Fruit fly (Drosophila melanogaster) whole organism, embryonic: Measurements from ENCODE around the gene Drsl4.
A peak's percentile ranks its signal among the peaks of the same experiment; 100 is the strongest.

Experiments
- Blimp-1 ChIP-seq: fragments of 200-800 bp; sonication (Bioruptor generic); optimal IDR thresholded peaks from 3 replicates; lab custom pipeline; 2018; ENCODE audit warnings: missing biosample characterization, missing genetic modification characterization, mild to moderate bottlenecking, moderate library complexity, missing genetic modification reagents
- CG10321 ChIP-seq: fragments of 200-800 bp; sonication (Bioruptor generic); IDR thresholded peaks from 2 replicates; pipeline ENCODE4 v1.3.6; 2022; ENCODE audit warnings: missing biosample characterization, missing genetic modification characterization
- CG10654 ChIP-seq: fragments of 200-800 bp; sonication (Bioruptor generic); optimal IDR thresholded peaks from 2 replicates; lab custom pipeline; 2016; ENCODE audit warnings: missing biosample characterization, missing genetic modification characterization
- CG11456 ChIP-seq: fragments of 200-800 bp; sonication (Bioruptor generic); IDR thresholded peaks from 3 replicates; pipeline ENCODE4 v1.3.6; 2022; ENCODE audit warnings: missing biosample characterization, missing genetic modification characterization
- CG13296 ChIP-seq: fragments of 200-800 bp; sonication (Bioruptor generic); optimal IDR thresholded peaks from 3 replicates; lab custom pipeline; 2018; ENCODE audit warnings: missing biosample characterization, mild to moderate bottlenecking, missing genetic modification characterization
- CG15269 ChIP-seq: fragments of 200-800 bp; sonication (Bioruptor generic); optimal IDR thresholded peaks from 2 replicates; lab custom pipeline; 2018; ENCODE audit warnings: missing biosample characterization, mild to moderate bottlenecking, missing genetic modification characterization, moderate library complexity
- CG15601 ChIP-seq: fragments of 200-800 bp; sonication (Bioruptor generic); optimal IDR thresholded peaks from 3 replicates; lab custom pipeline; 2019; ENCODE audit warnings: missing biosample characterization, mild to moderate bottlenecking, missing genetic modification characterization, moderate library complexity
- CG16813 ChIP-seq: fragments of 200-800 bp; sonication (Bioruptor generic); IDR thresholded peaks from 3 replicates; pipeline ENCODE4 v1.3.6; 2022; ENCODE audit warnings: missing biosample characterization, missing genetic modification characterization; ENCODE audit not compliant: partially characterized antibody
- CG17359 ChIP-seq: fragments of 200-800 bp; sonication (Bioruptor generic); optimal IDR thresholded peaks from 3 replicates; lab custom pipeline; 2018; ENCODE audit warnings: missing biosample characterization, mild to moderate bottlenecking, missing genetic modification characterization, moderate library complexity
- CG17385 ChIP-seq: fragments of 200-800 bp; sonication (Bioruptor generic); optimal IDR thresholded peaks from 3 replicates; lab custom pipeline; 2018; ENCODE audit warnings: missing biosample characterization, mild to moderate bottlenecking, missing genetic modification characterization
- CG18011 ChIP-seq: fragments of 200-800 bp; sonication (Bioruptor generic); optimal IDR thresholded peaks from 2 replicates; lab custom pipeline; 2017; ENCODE audit warnings: missing biosample characterization, missing genetic modification characterization, mild to moderate bottlenecking, moderate library complexity, missing genotype
- CG18476 ChIP-seq: fragments of 200-800 bp; sonication (Bioruptor generic); optimal IDR thresholded peaks from 2 replicates; lab custom pipeline; 2016; ENCODE audit warnings: missing biosample characterization, mild to moderate bottlenecking, missing genetic modification characterization
- CG30403 ChIP-seq: fragments of 200-800 bp; sonication (Bioruptor generic); optimal IDR thresholded peaks from 3 replicates; lab custom pipeline; 2016; ENCODE audit warnings: missing biosample characterization, missing genetic modification characterization
- CG6791 ChIP-seq: fragments of 200-800 bp; sonication (Bioruptor generic); IDR thresholded peaks from 3 replicates; pipeline ENCODE4 v1.3.6; 2022; ENCODE audit warnings: missing biosample characterization, missing genetic modification characterization; ENCODE audit not compliant: partially characterized antibody
- CG7928 ChIP-seq: fragments of 200-800 bp; sonication (Bioruptor generic); optimal IDR thresholded peaks from 2 replicates; lab custom pipeline; 2017; ENCODE audit warnings: missing biosample characterization, mild to moderate bottlenecking, missing genetic modification characterization
- CG8478 ChIP-seq: fragments of >200 bp; optimal IDR thresholded peaks from 2 replicates; lab custom pipeline; 2018
- CG9932 ChIP-seq: fragments of 200-800 bp; sonication (Bioruptor generic); IDR thresholded peaks from 2 replicates; pipeline ENCODE4 v1.3.6; 2022; ENCODE audit warnings: missing biosample characterization, missing genetic modification characterization
- CoRest ChIP-seq: fragments of 200-800 bp; sonication (Bioruptor generic); optimal IDR thresholded peaks from 3 replicates; lab custom pipeline; 2018; ENCODE audit warnings: missing biosample characterization, mild to moderate bottlenecking, missing genetic modification characterization, moderate library complexity
- Dip2 ChIP-seq: fragments of 200-800 bp; sonication (Bioruptor generic); IDR thresholded peaks from 2 replicates; pipeline ENCODE4 v1.3.6; 2022; ENCODE audit warnings: missing biosample characterization, missing genetic modification characterization
- Fer3 ChIP-seq: fragments of 200-800 bp; sonication (Bioruptor generic); optimal IDR thresholded peaks from 2 replicates; lab custom pipeline; 2018; ENCODE audit warnings: missing biosample characterization, mild to moderate bottlenecking, missing genetic modification characterization, moderate library complexity
- HHEX ChIP-seq: fragments of 200-800 bp; sonication (Bioruptor generic); optimal IDR thresholded peaks from 3 replicates; lab custom pipeline; 2017; ENCODE audit warnings: missing biosample characterization, mild to moderate bottlenecking, missing genetic modification characterization, missing genetic modification reagents
- HmgD ChIP-seq: fragments of 200-800 bp; sonication (Bioruptor generic); optimal IDR thresholded peaks from 3 replicates; lab custom pipeline; 2016; ENCODE audit warnings: missing biosample characterization, missing genetic modification characterization
- MBD-R2 ChIP-seq: fragments of 200-800 bp; sonication (Bioruptor generic); IDR thresholded peaks from 2 replicates; pipeline ENCODE4 v1.3.6; 2022; ENCODE audit warnings: missing biosample characterization, missing genetic modification characterization
- Med ChIP-seq: fragments of 200-800 bp; sonication (Bioruptor generic); peaks from one replicate; lab custom pipeline; 2016; ENCODE audit warnings: missing biosample characterization, missing genetic modification characterization, mild to moderate bottlenecking, inconsistent platforms, moderate library complexity
- Mes4 ChIP-seq: fragments of 200-800 bp; sonication (Bioruptor generic); optimal IDR thresholded peaks from 2 replicates; lab custom pipeline; 2016; ENCODE audit warnings: missing biosample characterization, missing genetic modification characterization
- Pdp1 ChIP-seq, 2 experiments: fragments of 200-800 bp; sonication (Bioruptor generic); optimal IDR thresholded peaks; 3 replicates each; lab custom pipeline; 2016; ENCODE audit warnings: missing biosample characterization in 2 of 2, missing genetic modification characterization in 2 of 2, mild to moderate bottlenecking in 1 of 2, moderate library complexity in 1 of 2
- Rfx ChIP-seq: fragments of 200-800 bp; sonication (Bioruptor generic); IDR thresholded peaks from 2 replicates; pipeline ENCODE4 v1.3.6; 2022; ENCODE audit warnings: missing biosample characterization, missing genetic modification characterization
- Rx ChIP-seq: fragments of 200-800 bp; sonication (Bioruptor generic); IDR thresholded peaks from 2 replicates; pipeline ENCODE4 v1.3.6; 2022; ENCODE audit warnings: missing biosample characterization, missing genetic modification characterization
- Side ChIP-seq: fragments of 200-800 bp; sonication (Bioruptor generic); optimal IDR thresholded peaks from 2 replicates; lab custom pipeline; 2016; ENCODE audit warnings: missing biosample characterization, missing genetic modification characterization
- Trl ChIP-seq, 3 experiments: fragments of >200 bp in 2 of 3; fragments of 200-800 bp in 1 of 3; sonication (Bioruptor generic) in 1 of 3; optimal IDR thresholded peaks; 2 replicates in 1 of 3; 3 replicates in 2 of 3; lab custom pipeline; 2016 to 2017; ENCODE audit warnings: missing biosample characterization in 1 of 3, missing genetic modification characterization in 1 of 3
- Xrp1 ChIP-seq: fragments of 200-800 bp; sonication (Bioruptor generic); IDR thresholded peaks from 2 replicates; pipeline ENCODE4 v1.3.6; 2022; ENCODE audit warnings: missing biosample characterization, missing genetic modification characterization
- az2 ChIP-seq: fragments of 200-800 bp; sonication (Bioruptor generic); optimal IDR thresholded peaks from 3 replicates; lab custom pipeline; 2016; ENCODE audit warnings: missing biosample characterization, missing genetic modification characterization
- ci ChIP-seq: fragments of 200-800 bp; sonication (Bioruptor generic); IDR thresholded peaks from 3 replicates; pipeline ENCODE4 v1.3.6; 2022; ENCODE audit warnings: missing biosample characterization, missing genetic modification characterization
- ewg ChIP-seq: fragments of 200-800 bp; sonication (Bioruptor generic); optimal IDR thresholded peaks from 3 replicates; lab custom pipeline; 2017; ENCODE audit warnings: mild to moderate bottlenecking, missing biosample characterization, missing genetic modification reagents, missing genetic modification characterization
- exex ChIP-seq: fragments of 200-800 bp; sonication (Bioruptor generic); optimal IDR thresholded peaks from 4 replicates; lab custom pipeline; 2018; ENCODE audit warnings: missing biosample characterization, mild to moderate bottlenecking, missing genetic modification characterization, moderate library complexity
- ftz-f1 ChIP-seq: fragments of 200-800 bp; sonication (Bioruptor generic); optimal IDR thresholded peaks from 2 replicates; lab custom pipeline; 2016; ENCODE audit warnings: missing biosample characterization, missing genetic modification characterization
- ham ChIP-seq: fragments of 200-800 bp; sonication (Bioruptor generic); IDR thresholded peaks from 2 replicates; pipeline ENCODE4 v1.3.6; 2022; ENCODE audit warnings: missing biosample characterization, missing genetic modification characterization
- hkb ChIP-seq, 2 experiments: fragments of 200-800 bp in 1 of 2; fragments of >200 bp in 1 of 2; sonication (Bioruptor generic) in 1 of 2; IDR thresholded peaks in 1 of 2; optimal IDR thresholded peaks in 1 of 2; 2 replicates each; pipeline versions ENCODE4 v1.3.6 to Lab custom; 2017 to 2022; ENCODE audit warnings: missing biosample characterization in 1 of 2, missing genetic modification characterization in 1 of 2
- jumu ChIP-seq: fragments of 200-800 bp; sonication (Bioruptor generic); optimal IDR thresholded peaks from 3 replicates; lab custom pipeline; 2016; ENCODE audit warnings: missing biosample characterization, missing genetic modification characterization
- klu ChIP-seq: fragments of 200-800 bp; sonication (Bioruptor generic); IDR thresholded peaks from 2 replicates; pipeline ENCODE4 v1.3.6; 2022; ENCODE audit warnings: missing biosample characterization, missing genetic modification characterization
- knrl ChIP-seq: fragments of 200-800 bp; sonication (Bioruptor generic); IDR thresholded peaks from 3 replicates; pipeline ENCODE4 v1.3.6; 2022; ENCODE audit warnings: missing biosample characterization, missing genetic modification characterization; ENCODE audit not compliant: partially characterized antibody
- p53 ChIP-seq: fragments of 200-800 bp; sonication (Bioruptor generic); optimal IDR thresholded peaks from 2 replicates; lab custom pipeline; 2016; ENCODE audit warnings: missing biosample characterization, missing genetic modification characterization
- pnt ChIP-seq: fragments of 200-800 bp; sonication (Bioruptor generic); optimal IDR thresholded peaks from 3 replicates; lab custom pipeline; 2016; ENCODE audit warnings: missing biosample characterization, missing genetic modification characterization
- prd ChIP-seq, 3 experiments: fragments of >200 bp in 2 of 3; fragments of 200-800 bp in 1 of 3; sonication (Bioruptor generic) in 1 of 3; optimal IDR thresholded peaks in 2 of 3; IDR thresholded peaks in 1 of 3; 2 replicates in 2 of 3; 3 replicates in 1 of 3; pipeline versions ENCODE4 v1.3.6 to Lab custom; 2017 to 2022; ENCODE audit warnings: missing biosample characterization in 1 of 3, missing genetic modification characterization in 1 of 3
- trem ChIP-seq: fragments of 200-800 bp; optimal IDR thresholded peaks from 3 replicates; lab custom pipeline; 2019; ENCODE audit warnings: missing biosample characterization, mild to moderate bottlenecking, missing genetic modification characterization, moderate library complexity
- tx ChIP-seq: fragments of 200-800 bp; sonication (Bioruptor generic); optimal IDR thresholded peaks from 2 replicates; lab custom pipeline; 2016; ENCODE audit warnings: missing biosample characterization, missing genetic modification characterization

Drsl4 gene

dm6 chr3L:3325925-3326903, 10.8 kb downstream of the Drsl4 start, which contains the start of gene Gtpx (continued):
- TF ChIP-seq prd (optimal IDR thresholded peaks at IDR 0.05; lab: Kevin White, UChicago) (no peak), prd (GFP tag; IDR thresholded peaks at IDR 0.05; lab: Robert Waterston, UW) (peak; percentile 50; the same call in 1 of the 3 replicates), CG15269 (tag; lab: Kevin White, UChicago) (peak; percentile 26), CG16813 (no peak), ham (GFP tag; lab: Robert Waterston, UW) (no peak), Dip2 (GFP tag; lab: Robert Waterston, UW) (no peak), ewg (GFP tag; lab: Kevin White, UChicago) (peak; percentile 6), klu (GFP tag; lab: Robert Waterston, UW) (no peak), pnt (GFP tag; lab: Kevin White, UChicago) (peak; percentile 22), CG18476 (GFP tag; lab: Kevin White, UChicago) (peak; percentile 32), p53 (GFP tag; lab: Kevin White, UChicago) (peak; percentile 31), CG17385 (GFP tag; lab: Kevin White, UChicago) (peak; percentile 49), Xrp1 (GFP tag; lab: Robert Waterston, UW) (peak; percentile 33; the same call in 1 of the 2 replicates), Side (peak; percentile 48), Rfx (GFP tag; lab: Robert Waterston, UW) (peak; percentile 37; the same call in 1 of the 2 replicates), CoRest (tag; lab: Kevin White, UChicago) (peak; percentile 79), Pdp1 (GFP tag; optimal IDR thresholded peaks at IDR 0.05; lab: Kevin White, UChicago) (peak; percentile 55 to 81), CG10654 (GFP tag; lab: Kevin White, UChicago) (peak; percentile 29), CG7928 (no peak), Rx (GFP tag; lab: Robert Waterston, UW) (no peak), CG9932 (peak; percentile 69), MBD-R2 (GFP tag; lab: Robert Waterston, UW) (no peak), tx (GFP tag; lab: Kevin White, UChicago) (peak; percentile 40), jumu (GFP tag; lab: Kevin White, UChicago) (peak; percentile 25), CG18011 (GFP tag; lab: Kevin White, UChicago) (peak; percentile 34), Blimp-1 (GFP tag; lab: Kevin White, UChicago) (peak; percentile 37), CG13296 (GFP tag; lab: Kevin White, UChicago) (no peak), HHEX (GFP tag; lab: Kevin White, UChicago) (no peak), CG10321 (GFP tag; lab: Robert Waterston, UW) (no peak), CG15601 (tag; lab: Kevin White, UChicago) (peak; percentile 48), trem (tag; lab: Kevin White, UChicago) (peak; percentile 43), CG30403 (peak; percentile 62), ftz-f1 (GFP tag; lab: Kevin White, UChicago) (peak; percentile 53), knrl (GFP tag; lab: Robert Waterston, UW) (peak; percentile 17; the same call in 1 of the 3 replicates), Med (peak; percentile 85), CG11456 (GFP tag; lab: Robert Waterston, UW) (no peak), Trl (optimal IDR thresholded peaks at IDR 0.05; lab: Kevin White, UChicago) (peak in 1 of 2 experiments; percentile 6), Trl (GFP tag; optimal IDR thresholded peaks at IDR 0.05; lab: Kevin White, UChicago) (peak; percentile 29), exex (no peak), Fer3 (tag; lab: Kevin White, UChicago) (peak; percentile 2), hkb (optimal IDR thresholded peaks at IDR 0.05; lab: Kevin White, UChicago) (peak; percentile 90), hkb (GFP tag; IDR thresholded peaks at IDR 0.05; lab: Robert Waterston, UW) (no peak), Mes4 (GFP tag; lab: Kevin White, UChicago) (peak; percentile 20), CG17359 (tag; lab: Kevin White, UChicago) (peak; percentile 9), CG8478 (lab: Kevin White, UChicago) (peak; percentile 30), HmgD (peak; percentile 29), az2 (peak; percentile 30), ci (GFP tag; lab: Robert Waterston, UW) (peak; percentile 21; the same call in 1 of the 3 replicates), CG6791 (GFP tag; lab: Robert Waterston, UW) (no peak)
